Worm (Caenorhabditis elegans) whole organism, late embryonic: ENCODE measurements around the gene hcf-1.

ENCODE experiments used
- F13H6.1 ChIP-seq: sonication (generic microtip); optimal IDR thresholded peaks from 2 replicates; lab custom pipeline; 2016; ENCODE audit warnings: missing genetic modification characterization, missing compliant biosample characterization
- K02D7.2 ChIP-seq: sonication (generic microtip); optimal IDR thresholded peaks from 2 replicates; lab custom pipeline; 2017; ENCODE audit warnings: mild to moderate bottlenecking, missing genetic modification characterization, missing compliant biosample characterization
- K09A11.1 ChIP-seq: sonication (generic microtip); optimal IDR thresholded peaks from 2 replicates; lab custom pipeline; 2017; ENCODE audit warnings: antibody characterized with exemption, mild to moderate bottlenecking, missing genetic modification characterization, missing compliant biosample characterization; ENCODE audit not compliant: insufficient read depth
- Y22D7AL.16 ChIP-seq: sonication (generic microtip); optimal IDR thresholded peaks from 2 replicates; lab custom pipeline; 2016; ENCODE audit warnings: missing genetic modification characterization, missing compliant biosample characterization
- ahr-1 ChIP-seq: sonication (generic microtip); optimal IDR thresholded peaks from 2 replicates; lab custom pipeline; 2016; ENCODE audit warnings: missing genetic modification characterization, missing compliant biosample characterization
- ceh-14 ChIP-seq: sonication (generic microtip); optimal IDR thresholded peaks from 2 replicates; lab custom pipeline; 2016; ENCODE audit warnings: missing genotype, missing genetic modification characterization, missing compliant biosample characterization
- ceh-18 ChIP-seq: sonication (generic microtip); optimal IDR thresholded peaks from 2 replicates; lab custom pipeline; 2016; ENCODE audit warnings: missing genetic modification characterization, missing compliant biosample characterization
- ceh-2 ChIP-seq: sonication (generic microtip); optimal IDR thresholded peaks from 2 replicates; lab custom pipeline; 2016; ENCODE audit warnings: missing genotype, missing genetic modification characterization, missing compliant biosample characterization
- ceh-22 ChIP-seq: sonication (generic microtip); optimal IDR thresholded peaks from 2 replicates; lab custom pipeline; 2017; ENCODE audit warnings: missing biosample characterization, missing genetic modification characterization
- ceh-24 ChIP-seq: sonication (generic microtip); optimal IDR thresholded peaks from 2 replicates; lab custom pipeline; 2016; ENCODE audit warnings: mild to moderate bottlenecking, missing genetic modification characterization, missing compliant biosample characterization
- ceh-31 ChIP-seq: sonication (generic microtip); optimal IDR thresholded peaks from 2 replicates; lab custom pipeline; 2016; ENCODE audit warnings: missing genetic modification characterization, missing compliant biosample characterization
- ceh-34 ChIP-seq: sonication (generic microtip); optimal IDR thresholded peaks from 2 replicates; lab custom pipeline; 2016; ENCODE audit warnings: mild to moderate bottlenecking, missing genetic modification characterization, missing compliant biosample characterization
- ceh-48 ChIP-seq: sonication (generic microtip); optimal IDR thresholded peaks from 2 replicates; lab custom pipeline; 2016; ENCODE audit warnings: missing genetic modification characterization, inconsistent platforms, missing compliant biosample characterization
- ceh-6 ChIP-seq: fragments of 200-800 bp; sonication (Bioruptor generic); optimal IDR thresholded peaks from 2 replicates; lab custom pipeline; 2018; ENCODE audit warnings: mild to moderate bottlenecking, missing genetic modification characterization, missing compliant biosample characterization
- dve-1 ChIP-seq: sonication (generic microtip); optimal IDR thresholded peaks from 2 replicates; lab custom pipeline; 2017; ENCODE audit warnings: antibody characterized with exemption, mild to moderate bottlenecking, missing genetic modification characterization, missing compliant biosample characterization
- elt-2 ChIP-seq: sonication (generic microtip); optimal IDR thresholded peaks from 2 replicates; lab custom pipeline; 2016; ENCODE audit warnings: missing genetic modification reagents, missing genetic modification characterization, missing compliant biosample characterization
- ets-4 ChIP-seq: sonication (generic microtip); optimal IDR thresholded peaks from 2 replicates; lab custom pipeline; 2016; ENCODE audit warnings: missing genetic modification characterization, missing compliant biosample characterization
- fax-1 ChIP-seq: sonication (generic microtip); optimal IDR thresholded peaks from 2 replicates; lab custom pipeline; 2016; ENCODE audit warnings: missing genotype, missing genetic modification characterization, missing compliant biosample characterization
- fkh-6 ChIP-seq: sonication (generic microtip); optimal IDR thresholded peaks from 2 replicates; lab custom pipeline; 2016; ENCODE audit warnings: missing genetic modification characterization, missing compliant biosample characterization
- hlh-15 ChIP-seq: sonication (generic microtip); optimal IDR thresholded peaks from 2 replicates; lab custom pipeline; 2016; ENCODE audit warnings: missing genetic modification characterization, missing compliant biosample characterization
- hlh-6 ChIP-seq: sonication (generic microtip); optimal IDR thresholded peaks from 2 replicates; lab custom pipeline; 2016; ENCODE audit warnings: missing genotype, missing genetic modification characterization, missing compliant biosample characterization
- hlh-8 ChIP-seq: sonication (generic microtip); optimal IDR thresholded peaks from 2 replicates; lab custom pipeline; 2016; ENCODE audit warnings: missing genotype, missing genetic modification characterization, missing compliant biosample characterization
- lin-11 ChIP-seq: fragments of 200-800 bp; sonication (Bioruptor generic); optimal IDR thresholded peaks from 2 replicates; lab custom pipeline; 2018; ENCODE audit warnings: mild to moderate bottlenecking, missing genetic modification characterization, missing compliant biosample characterization
- mec-3 ChIP-seq: sonication (generic microtip); optimal IDR thresholded peaks from 2 replicates; lab custom pipeline; 2016; ENCODE audit warnings: borderline replicate concordance, missing genetic modification characterization, missing compliant biosample characterization
- nfya-1 ChIP-seq: sonication (generic microtip); optimal IDR thresholded peaks from 2 replicates; lab custom pipeline; 2017; ENCODE audit warnings: missing genetic modification characterization, mild to moderate bottlenecking, missing compliant biosample characterization, antibody characterized with exemption, moderate library complexity
- nhr-11 ChIP-seq: fragments of 150-350 bp; optimal IDR thresholded peaks from 2 replicates; lab custom pipeline; 2014; ENCODE audit warnings: missing biosample characterization, missing genetic modification characterization
- odd-2 ChIP-seq: sonication (generic microtip); optimal IDR thresholded peaks from 2 replicates; lab custom pipeline; 2017; ENCODE audit warnings: antibody characterized with exemption, mild to moderate bottlenecking, missing genetic modification characterization, missing compliant biosample characterization
- pax-1 ChIP-seq: fragments of 150-350 bp; optimal IDR thresholded peaks from 2 replicates; lab custom pipeline; 2014; ENCODE audit warnings: missing biosample characterization, missing genetic modification characterization
- pqm-1 ChIP-seq: sonication (generic microtip); optimal IDR thresholded peaks from 2 replicates; lab custom pipeline; 2016; ENCODE audit warnings: missing genetic modification characterization, missing compliant biosample characterization
- pros-1 ChIP-seq: fragments of 150-350 bp; optimal IDR thresholded peaks from 2 replicates; lab custom pipeline; 2014; ENCODE audit warnings: missing biosample characterization, missing genetic modification reagents, missing genetic modification characterization
- ref-2 ChIP-seq: sonication (generic microtip); optimal IDR thresholded peaks from 2 replicates; lab custom pipeline; 2016; ENCODE audit warnings: missing genetic modification characterization, missing compliant biosample characterization
- sdc-2 ChIP-seq: sonication (generic microtip); optimal IDR thresholded peaks from 2 replicates; lab custom pipeline; 2016; ENCODE audit warnings: missing genotype, missing genetic modification characterization, missing compliant biosample characterization
- sox-4 ChIP-seq: sonication (generic microtip); optimal IDR thresholded peaks from 2 replicates; lab custom pipeline; 2017; ENCODE audit warnings: mild to moderate bottlenecking, missing genetic modification characterization, inconsistent platforms, missing compliant biosample characterization
- ttx-3 ChIP-seq: sonication (generic microtip); optimal IDR thresholded peaks from 2 replicates; lab custom pipeline; 2016; ENCODE audit warnings: missing genetic modification reagents, missing genetic modification characterization, missing compliant biosample characterization
- unc-55 ChIP-seq: sonication (generic microtip); optimal IDR thresholded peaks from 2 replicates; lab custom pipeline; 2017; ENCODE audit warnings: missing biosample characterization, missing genetic modification reagents, missing genetic modification characterization
- ztf-16 ChIP-seq: sonication (generic microtip); optimal IDR thresholded peaks from 2 replicates; lab custom pipeline; 2017; ENCODE audit warnings: missing genetic modification characterization, missing compliant biosample characterization

The hcf-1 gene

DNA sequence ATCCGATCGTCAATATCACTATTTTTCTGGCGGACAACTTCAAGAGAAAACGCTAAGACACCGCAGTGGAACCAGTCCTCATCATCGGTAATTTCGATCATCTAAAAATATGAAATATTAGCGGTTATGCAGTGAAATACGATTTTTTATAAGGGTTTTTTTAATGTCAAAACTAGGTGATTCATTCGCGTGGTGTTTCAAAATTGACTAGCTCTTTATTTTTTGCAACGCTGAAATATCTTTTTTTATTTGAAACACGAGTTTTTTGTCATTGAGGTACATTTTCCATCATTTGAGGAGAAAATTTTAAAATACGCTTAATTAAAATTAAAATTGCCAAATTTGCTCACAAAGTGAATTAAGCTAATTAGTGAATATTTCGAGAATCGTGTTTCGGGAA, 14.5 kb downstream of the hcf-1 start, which contains the start of gene dsb-3:
TSS of gene dsb-3 (minus strand) at position 101 of the 400 bp plus-strand sequence.
- TF ChIP-seq Y22D7AL.16 (tag; lab: Kevin White, UChicago): no peak
- TF ChIP-seq pros-1 (tag; lab: Kevin White, UChicago): no peak
- no peak for TF ChIP-seq ceh-6 (GFP tag; lab: Kevin White, UChicago)
- TF ChIP-seq sox-4 (tag; lab: Kevin White, UChicago): no peak
- TF ChIP-seq hlh-6 (tag; lab: Kevin White, UChicago): no peak
- TF ChIP-seq K09A11.1 (tag; lab: Kevin White, UChicago): no peak
- TF ChIP-seq ttx-3 (tag; lab: Kevin White, UChicago): no peak
- no peak for TF ChIP-seq ztf-16 (tag; lab: Kevin White, UChicago)
- no peak for TF ChIP-seq ceh-14 (tag; lab: Kevin White, UChicago)
- TF ChIP-seq unc-55 (GFP tag; lab: Kevin White, UChicago): no peak
- TF ChIP-seq hlh-8 (tag; lab: Kevin White, UChicago): no peak
- no peak for TF ChIP-seq pqm-1 (tag; lab: Kevin White, UChicago)
- no peak for TF ChIP-seq F13H6.1
- no peak for TF ChIP-seq ceh-48

DNA sequence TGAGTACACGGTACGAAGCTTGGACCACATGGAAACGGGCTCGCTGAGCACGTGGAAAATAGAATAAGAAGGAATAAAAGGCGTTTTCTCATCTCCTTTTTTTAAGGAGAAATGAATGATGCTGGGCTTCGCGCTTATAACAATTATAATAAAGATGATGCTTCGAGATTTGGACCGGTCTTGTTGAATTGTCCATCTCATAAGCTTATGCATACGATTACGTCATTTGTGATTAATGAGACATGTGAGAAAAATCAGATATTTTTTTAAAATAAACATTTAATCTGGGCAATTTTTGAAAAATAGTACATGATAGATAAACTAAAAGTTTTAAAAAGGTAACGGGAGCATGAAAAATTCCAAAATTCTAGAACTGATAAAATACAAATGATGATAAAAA, 16.8 kb downstream of the hcf-1 start, which contains the start of gene C46A5.4:
TSS of gene C46A5.4 (minus strand) at position 101 of the 400 bp plus-strand sequence.
- TF ChIP-seq sdc-2 (tag; lab: Kevin White, UChicago) (no peak), mec-3 (tag; lab: Kevin White, UChicago) (no peak), elt-2 (tag; lab: Kevin White, UChicago) (no peak), nhr-11 (tag; lab: Kevin White, UChicago) (no peak), dve-1 (tag; lab: Kevin White, UChicago) (no peak), fax-1 (tag; lab: Kevin White, UChicago) (no peak), ref-2 (no peak), ceh-31 (tag; lab: Kevin White, UChicago) (no peak), fkh-6 (tag; lab: Kevin White, UChicago) (no peak), Y22D7AL.16 (tag; lab: Kevin White, UChicago) (no peak)

DNA sequence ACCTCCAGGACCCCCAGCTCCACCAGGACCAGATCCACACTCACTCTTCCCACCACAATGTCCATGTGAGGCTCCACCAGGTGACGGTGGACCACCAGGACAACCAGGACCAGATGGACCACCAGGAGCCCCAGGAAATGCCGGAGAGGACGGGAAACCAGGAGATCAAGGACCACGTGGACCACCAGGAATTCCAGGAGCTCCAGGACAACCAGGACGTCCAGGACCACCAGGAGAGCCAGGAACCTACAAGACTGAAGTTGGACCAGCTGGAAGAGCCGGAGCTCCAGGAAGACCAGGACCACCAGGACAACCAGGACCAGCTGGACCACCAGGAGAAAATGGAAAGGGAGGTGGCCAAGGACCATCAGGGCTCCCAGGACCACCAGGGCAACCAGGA, 20.0 kb downstream of the hcf-1 start:
- TF ChIP-seq mec-3 (tag; lab: Kevin White, UChicago) (peak; percentile 56), nhr-11 (tag; lab: Kevin White, UChicago) (no peak)

DNA sequence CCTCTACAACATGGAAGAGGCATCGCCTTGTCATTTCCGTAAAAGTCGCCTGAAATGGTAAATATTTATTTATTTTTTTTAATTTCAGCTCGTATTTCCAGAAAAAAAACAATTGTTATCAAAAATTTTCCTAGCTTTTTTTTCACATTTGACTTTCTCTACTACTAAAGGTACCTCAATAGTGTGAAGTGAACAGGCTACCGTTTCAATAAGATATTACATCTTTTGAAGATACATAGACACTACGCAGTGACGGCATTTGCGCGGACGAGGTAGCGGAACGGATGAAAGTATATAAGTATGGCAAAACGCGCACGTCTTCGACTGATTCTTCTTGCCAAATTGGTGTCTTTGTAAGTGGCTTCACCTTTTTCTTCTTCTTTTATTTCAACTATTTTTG, 21.0 kb downstream of the hcf-1 start, which contains the start of gene col-14:
TSS of gene col-14 (plus strand) at position 301 of the 400 bp plus-strand sequence.
- TF ChIP-seq pros-1 (tag; lab: Kevin White, UChicago): no peak
- TF ChIP-seq ttx-3 (tag; lab: Kevin White, UChicago): no peak
- no peak for TF ChIP-seq F13H6.1
- TF ChIP-seq lin-11 (tag; lab: Kevin White, UChicago): no peak
- no peak for TF ChIP-seq nfya-1

DNA sequence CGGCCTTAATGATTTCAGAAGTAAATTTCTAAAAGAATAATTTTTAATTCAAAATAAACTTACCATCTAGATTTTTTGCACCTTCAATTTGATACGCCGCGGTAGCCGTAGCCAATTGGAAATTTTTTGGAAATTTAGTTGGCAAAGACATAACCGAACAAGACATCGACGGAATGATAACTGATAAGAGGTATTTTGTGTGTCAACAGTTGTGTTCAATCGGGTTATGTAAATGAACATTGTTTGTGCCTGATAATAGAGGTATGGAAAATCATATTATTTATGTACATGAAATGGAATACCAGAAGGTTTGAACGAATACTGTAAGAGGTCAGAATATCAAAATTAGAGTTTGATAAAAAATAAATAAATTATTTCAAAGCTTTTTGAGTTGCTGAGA, 26.2 kb downstream of the hcf-1 start, which contains the start of gene klo-1:
TSS of gene klo-1 (minus strand) at position 388 of the 400 bp plus-strand sequence.
- TF ChIP-seq ahr-1 (tag; lab: Kevin White, UChicago) (no peak), ceh-6 (GFP tag; lab: Kevin White, UChicago) (no peak), F13H6.1 (no peak), ceh-34 (tag; lab: Kevin White, UChicago) (no peak), K02D7.2 (tag; lab: Kevin White, UChicago) (no peak), pqm-1 (tag; lab: Kevin White, UChicago) (no peak), odd-2 (tag; lab: Kevin White, UChicago) (no peak), ztf-16 (tag; lab: Kevin White, UChicago) (no peak), nfya-1 (no peak)

DNA sequence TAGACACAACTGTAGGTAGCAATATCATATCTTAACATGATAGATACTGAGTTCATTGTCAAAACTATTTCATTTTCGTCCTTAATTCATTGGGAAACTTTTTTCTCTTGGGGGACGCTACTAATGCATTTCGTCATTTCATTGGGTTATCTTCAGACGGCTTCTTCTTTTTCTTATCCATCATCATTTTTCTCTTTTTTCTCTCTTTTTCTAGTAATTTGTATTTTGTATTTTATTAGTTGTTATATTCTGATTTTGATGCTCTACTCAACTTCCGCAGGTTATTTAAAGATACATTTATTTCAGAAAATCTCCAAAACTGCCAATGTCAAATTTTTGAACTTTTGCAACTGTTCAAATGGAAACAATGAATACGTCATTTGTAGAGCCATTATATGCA, 30.5 kb downstream of the hcf-1 start, which contains the start of gene npr-35:
TSS of gene npr-35 (plus strand) at position 301 of the 400 bp plus-strand sequence.
- TF ChIP-seq ets-4 (tag; lab: Kevin White, UChicago): no peak
- no peak for TF ChIP-seq ceh-2 (tag; lab: Kevin White, UChicago)
- no peak for TF ChIP-seq dve-1 (tag; lab: Kevin White, UChicago)
- no peak for TF ChIP-seq pros-1 (tag; lab: Kevin White, UChicago)
- no peak for TF ChIP-seq K09A11.1 (tag; lab: Kevin White, UChicago)
- no peak for TF ChIP-seq fkh-6 (tag; lab: Kevin White, UChicago)
- TF ChIP-seq ceh-22 (tag; lab: Kevin White, UChicago): no peak
- no peak for TF ChIP-seq ceh-34 (tag; lab: Kevin White, UChicago)
- no peak for TF ChIP-seq unc-55 (GFP tag; lab: Kevin White, UChicago)
- no peak for TF ChIP-seq odd-2 (tag; lab: Kevin White, UChicago)
- no peak for TF ChIP-seq elt-2 (tag; lab: Kevin White, UChicago)
- TF ChIP-seq fax-1 (tag; lab: Kevin White, UChicago): no peak
- TF ChIP-seq pax-1: no peak
- TF ChIP-seq Y22D7AL.16 (tag; lab: Kevin White, UChicago): no peak
- no peak for TF ChIP-seq ceh-18
- no peak for TF ChIP-seq hlh-15
- TF ChIP-seq ceh-31 (tag; lab: Kevin White, UChicago): no peak
- no peak for TF ChIP-seq ceh-24 (tag; lab: Kevin White, UChicago)
